Worm (Caenorhabditis elegans): Measurements from ENCODE around the gene F47E1.1.
A peak's percentile ranks its signal among the peaks of the same experiment; 100 is the strongest.

F47E1.1 gene

DNA sequence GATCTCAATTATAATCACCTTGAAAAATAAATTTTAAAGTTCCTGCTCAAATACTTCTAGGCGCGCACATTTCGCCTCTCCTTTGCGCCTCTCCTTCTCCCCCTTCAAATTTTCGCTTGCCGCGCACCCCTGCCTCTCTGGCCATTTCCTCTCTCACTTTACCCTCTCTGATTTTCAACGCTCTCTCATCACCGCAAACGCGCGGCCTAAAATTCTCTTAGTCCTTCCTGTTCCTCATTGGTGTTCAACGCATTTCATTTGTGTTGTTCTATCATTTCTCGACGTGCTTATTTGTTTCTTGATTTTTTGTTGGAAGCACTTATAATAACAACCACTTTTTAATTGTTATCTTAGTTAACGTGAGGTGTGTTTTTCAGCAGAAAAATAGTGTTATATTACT, 36.8 kb downstream of the F47E1.1 start, which contains the start of gene C25A11.2:
TSS of gene C25A11.2 (plus strand) at position 238 of the 400 bp plus-strand sequence.
- peak in 1 of 2 experiments; percentile 60 for TF ChIP-seq lsy-2 (tag; optimal IDR thresholded peaks at IDR 0.05)
- TF ChIP-seq nhr-25 (tag; optimal IDR thresholded peaks at IDR 0.05) = no peak
- TF ChIP-seq unc-55 (GFP tag; optimal IDR thresholded peaks at IDR 0.05) = peak; percentile 55
- peak; percentile 42 for TF ChIP-seq lin-13 (GFP tag; optimal IDR thresholded peaks at IDR 0.05)
- no peak for TF ChIP-seq nhr-12 (tag; optimal IDR thresholded peaks at IDR 0.05)
- peak; percentile 57 for TF ChIP-seq nhr-129 (tag; optimal IDR thresholded peaks at IDR 0.05)
- peak; percentile 18 for TF ChIP-seq sma-9 (GFP tag; optimal IDR thresholded peaks at IDR 0.05)
- TF ChIP-seq sma-9 (tag; optimal IDR thresholded peaks at IDR 0.05) = no peak
- TF ChIP-seq nhr-77 (tag; optimal IDR thresholded peaks at IDR 0.05) = no peak
- TF ChIP-seq F13H6.1 (tag; optimal IDR thresholded peaks at IDR 0.05) = peak; percentile 64
- peak; percentile 27 for TF ChIP-seq gmeb-1 (tag; optimal IDR thresholded peaks at IDR 0.05)
- TF ChIP-seq sma-3 (GFP tag; optimal IDR thresholded peaks at IDR 0.05) = peak; percentile 16
- TF ChIP-seq C34F6.9 (tag; optimal IDR thresholded peaks at IDR 0.05) = peak; percentile 72
- TF ChIP-seq crh-2 (tag; optimal IDR thresholded peaks at IDR 0.05) = peak; percentile 33

- TF ChIP-seq fos-1 (tag; optimal IDR thresholded peaks at IDR 0.05) (no peak), ztf-4 (tag; optimal IDR thresholded peaks at IDR 0.05) (no peak), unc-62 (GFP tag; optimal IDR thresholded peaks at IDR 0.05) (no peak), nhr-129 (tag; optimal IDR thresholded peaks at IDR 0.05) (no peak)
Measured at ce11 chrX:9117541-9117940, 40.6 kb downstream of the F47E1.1 start.

ce11 chrX:9118741-9119140, 41.8 kb downstream of the F47E1.1 start:
- peak; percentile 7 for TF ChIP-seq C34F6.9 (tag; optimal IDR thresholded peaks at IDR 0.05)
- TF ChIP-seq nhr-25 (tag; optimal IDR thresholded peaks at IDR 0.05) = peak; percentile 47
